Worm (Caenorhabditis elegans) whole organism, L2 larva: ENCODE measurements around the gene gcy-3.

ENCODE experiments used
- R02D3.7 ChIP-seq: fragments of 150-350 bp; optimal IDR thresholded peaks from 2 replicates; lab custom pipeline; 2014; ENCODE audit warnings: missing biosample characterization, missing genetic modification characterization
- Y55F3AM.14 ChIP-seq: fragments of 200-800 bp; sonication (Bioruptor generic); optimal IDR thresholded peaks from 2 replicates; lab custom pipeline; 2018; ENCODE audit warnings: mild to moderate bottlenecking, missing genetic modification characterization, missing compliant biosample characterization
- ZK546.5 ChIP-seq: sonication (generic microtip); optimal IDR thresholded peaks from 2 replicates; lab custom pipeline; 2017; ENCODE audit warnings: missing biosample characterization, missing genetic modification characterization
- aly-2 ChIP-seq: fragments of 150-350 bp; optimal IDR thresholded peaks from 2 replicates; lab custom pipeline; 2014; ENCODE audit warnings: missing biosample characterization, missing genetic modification characterization
- ama-1 ChIP-seq: fragments of 150-350 bp; optimal IDR thresholded peaks from 2 replicates; lab custom pipeline; 2018; ENCODE audit warnings: inconsistent platforms
- blmp-1 ChIP-seq: sonication (generic microtip); optimal IDR thresholded peaks from 2 replicates; lab custom pipeline; 2017; ENCODE audit warnings: missing genetic modification characterization, mild to moderate bottlenecking, missing compliant biosample characterization, antibody characterized with exemption, moderate library complexity; ENCODE audit not compliant: insufficient read depth
- ceh-16 ChIP-seq: fragments of 150-350 bp; optimal IDR thresholded peaks from 2 replicates; lab custom pipeline; 2014; ENCODE audit warnings: missing biosample characterization, missing genetic modification characterization
- ceh-82 ChIP-seq: fragments of 150-350 bp; optimal IDR thresholded peaks from 2 replicates; lab custom pipeline; 2014; ENCODE audit warnings: missing biosample characterization, missing genetic modification characterization
- crh-2 ChIP-seq: sonication (generic microtip); optimal IDR thresholded peaks from 2 replicates; lab custom pipeline; 2017; ENCODE audit warnings: missing biosample characterization, missing genetic modification characterization
- egl-27 ChIP-seq: sonication (generic microtip); optimal IDR thresholded peaks from 3 replicates; lab custom pipeline; 2017; ENCODE audit warnings: missing biosample characterization, missing genetic modification reagents, missing genetic modification characterization
- elt-3 ChIP-seq: sonication (generic microtip); optimal IDR thresholded peaks from 2 replicates; lab custom pipeline; 2017; ENCODE audit warnings: missing biosample characterization, missing genetic modification characterization
- fos-1 ChIP-seq: fragments of 150-350 bp; optimal IDR thresholded peaks from 2 replicates; lab custom pipeline; 2014; ENCODE audit warnings: missing biosample characterization, missing genetic modification characterization
- lin-11 ChIP-seq: fragments of 150-350 bp; sonication (generic microtip); optimal IDR thresholded peaks from 2 replicates; lab custom pipeline; 2014; ENCODE audit warnings: missing biosample characterization, missing genetic modification characterization, inconsistent platforms, mixed read lengths
- lin-13 ChIP-seq: fragments of 150-350 bp; optimal IDR thresholded peaks from 2 replicates; lab custom pipeline; 2014; ENCODE audit warnings: missing biosample characterization, missing genetic modification reagents, missing genetic modification characterization
- lin-39 ChIP-seq: fragments of 150-350 bp; optimal IDR thresholded peaks from 2 replicates; lab custom pipeline; 2014; ENCODE audit warnings: missing biosample characterization, missing genetic modification reagents, missing genetic modification characterization
- lsy-2 ChIP-seq, 2 experiments: fragments of 150-350 bp in 1 of 2; sonication (generic microtip) in 1 of 2; optimal IDR thresholded peaks; 2 replicates each; lab custom pipeline; 2014 to 2017; ENCODE audit warnings: missing biosample characterization in 2 of 2, missing genetic modification characterization in 2 of 2
- mab-5 ChIP-seq: fragments of 150-350 bp; optimal IDR thresholded peaks from 2 replicates; lab custom pipeline; 2014; ENCODE audit warnings: missing biosample characterization, missing genetic modification characterization
- mbf-1 ChIP-seq: sonication (generic microtip); optimal IDR thresholded peaks from 2 replicates; lab custom pipeline; 2017; ENCODE audit warnings: missing biosample characterization, missing genetic modification characterization
- nhr-10 ChIP-seq: sonication (generic microtip); optimal IDR thresholded peaks from 2 replicates; lab custom pipeline; 2017; ENCODE audit warnings: missing biosample characterization, missing genetic modification characterization
- nhr-129 ChIP-seq: fragments of 150-350 bp; optimal IDR thresholded peaks from 2 replicates; lab custom pipeline; 2014; ENCODE audit warnings: missing biosample characterization, missing genetic modification characterization
- nhr-21 ChIP-seq: fragments of 150-350 bp; optimal IDR thresholded peaks from 2 replicates; lab custom pipeline; 2014; ENCODE audit warnings: missing biosample characterization, missing genetic modification characterization
- nhr-23 ChIP-seq: fragments of 150-350 bp; optimal IDR thresholded peaks from 2 replicates; lab custom pipeline; 2014; ENCODE audit warnings: missing biosample characterization, missing genetic modification reagents, missing genetic modification characterization
- nhr-237 ChIP-seq: fragments of 150-350 bp; optimal IDR thresholded peaks from 2 replicates; lab custom pipeline; 2014; ENCODE audit warnings: missing biosample characterization, missing genetic modification characterization
- nhr-25 ChIP-seq: fragments of 150-350 bp; sonication (generic microtip); optimal IDR thresholded peaks from 3 replicates; lab custom pipeline; 2014; ENCODE audit warnings: missing biosample characterization, missing genetic modification characterization
- nhr-77 ChIP-seq: fragments of 150-350 bp; optimal IDR thresholded peaks from 2 replicates; lab custom pipeline; 2014; ENCODE audit warnings: missing biosample characterization, missing genetic modification characterization
- peb-1 ChIP-seq: fragments of 150-350 bp; optimal IDR thresholded peaks from 2 replicates; lab custom pipeline; 2014; ENCODE audit warnings: missing biosample characterization, missing genetic modification characterization
- sem-4 ChIP-seq: fragments of 150-350 bp; optimal IDR thresholded peaks from 2 replicates; lab custom pipeline; 2014; ENCODE audit warnings: missing biosample characterization, missing genetic modification reagents, missing genetic modification characterization
- skn-1 ChIP-seq: sonication (generic microtip); optimal IDR thresholded peaks from 2 replicates; lab custom pipeline; 2017; ENCODE audit warnings: missing biosample characterization, missing genetic modification characterization
- sma-3 ChIP-seq: sonication (generic microtip); optimal IDR thresholded peaks from 2 replicates; lab custom pipeline; 2016; ENCODE audit warnings: missing genetic modification reagents, missing genetic modification characterization, missing compliant biosample characterization
- sma-9 ChIP-seq, 2 experiments: fragments of 150-350 bp in 1 of 2; sonication (generic microtip) in 1 of 2; optimal IDR thresholded peaks; 2 replicates each; lab custom pipeline; 2014 to 2016; ENCODE audit warnings: missing genetic modification characterization in 2 of 2, mild to moderate bottlenecking in 1 of 2, missing biosample characterization in 1 of 2, missing compliant biosample characterization in 1 of 2, missing genetic modification reagents in 1 of 2, moderate library complexity in 1 of 2
- snpc-4 ChIP-seq: fragments of 150-350 bp; optimal IDR thresholded peaks from 2 replicates; lab custom pipeline; 2014; ENCODE audit warnings: missing biosample characterization, missing genetic modification characterization
- unc-39 ChIP-seq: fragments of 150-350 bp; optimal IDR thresholded peaks from 2 replicates; lab custom pipeline; 2014; ENCODE audit warnings: missing biosample characterization, missing genetic modification characterization
- unc-55 ChIP-seq: fragments of 150-350 bp; sonication (generic microtip); optimal IDR thresholded peaks from 3 replicates; lab custom pipeline; 2014; ENCODE audit warnings: missing biosample characterization, missing genetic modification reagents, missing genetic modification characterization
- unc-62 ChIP-seq: fragments of 150-350 bp; optimal IDR thresholded peaks from 2 replicates; lab custom pipeline; 2014; ENCODE audit warnings: missing biosample characterization, missing genetic modification reagents, missing genetic modification characterization
- ztf-1 ChIP-seq: fragments of 200-800 bp; sonication (Bioruptor generic); conservative IDR thresholded peaks from 2 replicates; pipeline ENCODE4 v1.3.6; 2022; ENCODE audit warnings: missing genetic modification characterization, missing compliant biosample characterization
- ztf-11 ChIP-seq: sonication (generic microtip); optimal IDR thresholded peaks from 2 replicates; lab custom pipeline; 2017; ENCODE audit warnings: missing biosample characterization, missing genetic modification characterization
- ztf-4 ChIP-seq: fragments of 150-350 bp; optimal IDR thresholded peaks from 2 replicates; lab custom pipeline; 2014; ENCODE audit warnings: missing biosample characterization, missing genetic modification characterization

Gene gcy-3

DNA sequence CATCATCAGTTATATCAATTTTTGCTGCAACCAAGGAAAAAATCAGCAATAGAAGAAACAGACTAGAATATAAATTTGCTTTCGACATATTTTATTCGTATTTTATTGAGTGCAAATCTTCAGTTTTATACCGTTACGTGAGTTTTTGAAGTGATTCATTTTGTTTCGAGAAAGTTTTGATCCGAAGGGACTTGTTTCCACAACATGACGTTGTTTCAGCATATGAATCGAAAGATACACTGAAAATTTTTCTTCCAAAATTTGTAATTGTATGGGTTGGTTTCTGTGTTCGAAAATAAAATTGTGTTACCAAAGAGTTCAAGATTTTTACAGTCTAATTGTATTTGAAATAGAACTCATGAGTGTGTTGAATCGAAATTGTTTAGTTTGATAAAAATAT is 27.1 kb downstream of the gcy-3 start, which contains the start of gene T19H5.7:
Gene T19H5.7, minus strand, starts transcription at position 101 of the 400 bp plus-strand sequence.
- TF ChIP-seq sma-9 (GFP tag; optimal IDR thresholded peaks at IDR 0.05; lab: Kevin White, UChicago): no peak
- TF ChIP-seq sma-9 (tag; optimal IDR thresholded peaks at IDR 0.05; lab: Kevin White, UChicago): no peak
- TF ChIP-seq ceh-82 (tag; lab: Kevin White, UChicago): no peak
- TF ChIP-seq nhr-10 (tag; lab: Kevin White, UChicago): no peak
- no peak for TF ChIP-seq snpc-4 (tag; lab: Kevin White, UChicago)
- TF ChIP-seq nhr-237 (tag; lab: Kevin White, UChicago): no peak
- no peak for TF ChIP-seq R02D3.7
- TF ChIP-seq nhr-77 (tag; lab: Kevin White, UChicago): no peak
- no peak for TF ChIP-seq mab-5 (tag; lab: Kevin White, UChicago)
- no peak for TF ChIP-seq Y55F3AM.14 (GFP tag; lab: Kevin White, UChicago)
- no peak for TF ChIP-seq ZK546.5
- no peak for TF ChIP-seq lsy-2 (tag; optimal IDR thresholded peaks at IDR 0.05; lab: Kevin White, UChicago)
- no peak for TF ChIP-seq crh-2
- TF ChIP-seq ama-1 (lab: Kevin White, UChicago): no peak
- no peak for TF ChIP-seq nhr-129 (tag; lab: Kevin White, UChicago)
- no peak for TF ChIP-seq nhr-23 (tag; lab: Kevin White, UChicago)
- TF ChIP-seq elt-3 (tag; lab: Kevin White, UChicago): no peak
- TF ChIP-seq sem-4 (tag; lab: Kevin White, UChicago): no peak
- no peak for TF ChIP-seq egl-27

DNA sequence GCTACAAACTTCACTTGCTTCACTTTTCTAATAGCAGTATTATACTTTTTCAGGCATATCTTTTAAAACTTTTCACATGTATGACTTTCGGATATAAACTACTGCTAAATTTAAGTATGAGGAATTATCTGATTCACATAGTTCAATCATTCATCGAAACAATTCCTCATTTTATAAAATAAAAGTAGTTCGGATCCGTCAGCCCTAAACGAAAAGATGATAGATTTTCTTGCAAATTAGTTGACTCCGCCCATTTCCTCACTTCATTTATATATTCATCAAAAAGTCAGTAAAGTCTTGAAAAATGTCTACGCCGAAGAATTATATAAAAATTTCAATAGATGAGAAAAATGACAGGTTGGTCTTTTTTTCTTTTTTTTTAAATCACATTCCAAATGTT is 29.5 kb downstream of the gcy-3 start, which contains the start of gene chil-27:
Gene chil-27, plus strand, starts transcription at position 301 of the 400 bp plus-strand sequence.
- TF ChIP-seq skn-1: no peak
- no peak for TF ChIP-seq lin-11 (tag; lab: Kevin White, UChicago)
- no peak for TF ChIP-seq ztf-11
- no peak for TF ChIP-seq ceh-16
- no peak for TF ChIP-seq ZK546.5
- TF ChIP-seq unc-55 (GFP tag; lab: Kevin White, UChicago): no peak
- TF ChIP-seq nhr-129 (tag; lab: Kevin White, UChicago): no peak
- no peak for TF ChIP-seq unc-62 (GFP tag; lab: Kevin White, UChicago)
- TF ChIP-seq unc-39 (tag; lab: Kevin White, UChicago): no peak
- no peak for TF ChIP-seq elt-3 (tag; lab: Kevin White, UChicago)
- TF ChIP-seq peb-1: no peak
- no peak for TF ChIP-seq R02D3.7
- no peak for TF ChIP-seq blmp-1 (tag; lab: Kevin White, UChicago)
- TF ChIP-seq crh-2: no peak
- TF ChIP-seq nhr-23 (tag; lab: Kevin White, UChicago): no peak
- TF ChIP-seq sma-9 (GFP tag; optimal IDR thresholded peaks at IDR 0.05; lab: Kevin White, UChicago): no peak
- no peak for TF ChIP-seq sma-9 (tag; optimal IDR thresholded peaks at IDR 0.05; lab: Kevin White, UChicago)
- no peak for TF ChIP-seq Y55F3AM.14 (GFP tag; lab: Kevin White, UChicago)
- no peak for TF ChIP-seq lin-13 (GFP tag; lab: Kevin White, UChicago)
- TF ChIP-seq lsy-2 (tag; optimal IDR thresholded peaks at IDR 0.05; lab: Kevin White, UChicago): no peak
- TF ChIP-seq ama-1 (lab: Kevin White, UChicago): no peak
- TF ChIP-seq, all 48 proteins: peak for 0

DNA sequence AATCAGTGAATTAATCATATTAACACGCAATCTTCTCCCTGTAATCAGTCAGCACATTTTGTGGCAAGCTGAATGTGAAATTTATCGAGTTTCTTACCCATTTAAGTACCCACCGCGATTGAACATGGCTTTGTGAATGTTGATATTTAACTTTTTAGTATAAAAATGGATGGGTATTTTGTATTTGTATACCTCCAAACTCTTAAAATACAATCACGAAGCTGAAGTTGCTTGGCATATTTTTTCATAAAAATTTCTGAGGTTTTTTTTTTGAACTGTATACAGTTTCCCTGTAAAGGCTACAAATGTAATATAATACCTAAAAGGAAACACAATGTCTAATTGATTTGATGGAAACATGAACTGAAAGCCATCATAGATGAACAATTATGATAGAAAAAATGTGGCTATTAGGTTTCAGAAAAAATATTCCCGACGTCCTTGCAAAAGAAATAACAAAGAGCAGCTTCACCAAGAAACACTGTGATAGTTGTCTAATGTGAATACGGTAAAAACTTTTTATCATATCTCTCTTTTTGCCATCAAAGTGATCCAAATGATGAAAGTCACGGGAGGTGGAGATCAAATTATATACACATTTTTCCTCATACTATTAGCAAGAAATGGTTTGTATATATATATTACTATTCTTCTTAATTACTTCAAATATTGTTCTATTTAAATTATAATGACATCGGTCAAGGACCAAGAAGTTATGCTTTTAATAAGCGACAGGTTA is 32.5 kb downstream of the gcy-3 start, which contains the start of the genes chil-25 and chil-26:
Gene chil-25, minus strand, starts transcription at position 101 of the 739 bp plus-strand sequence.
Gene chil-26, plus strand, starts transcription at position 689 of the 739 bp plus-strand sequence.
- TF ChIP-seq sma-3 (no peak), egl-27 (no peak), mab-5 (tag; lab: Kevin White, UChicago) (no peak), nhr-10 (tag; lab: Kevin White, UChicago) (no peak), nhr-25 (no peak), ZK546.5 (no peak), ztf-4 (no peak), nhr-21 (no peak), lin-39 (tag; lab: Kevin White, UChicago) (no peak), unc-39 (tag; lab: Kevin White, UChicago) (no peak), aly-2 (tag; lab: Kevin White, UChicago) (no peak)

DNA sequence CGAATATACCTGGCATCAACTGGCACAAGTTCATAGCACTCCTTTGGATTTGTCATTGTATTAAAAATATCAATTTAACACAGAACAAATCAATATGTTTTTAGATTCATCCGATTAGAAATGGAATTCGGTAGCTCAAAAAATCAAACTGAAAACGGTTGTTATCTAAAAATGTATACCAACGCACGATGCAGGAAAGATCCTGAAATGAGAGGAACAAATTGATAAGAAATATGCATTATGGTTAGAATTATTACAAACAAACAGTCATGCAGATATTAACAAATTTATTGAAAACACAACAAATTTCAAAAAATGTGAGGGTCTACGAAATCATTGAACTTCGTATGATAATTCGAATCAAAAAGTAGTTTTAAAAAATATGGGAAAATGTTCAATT is 37.1 kb downstream of the gcy-3 start, which contains the start of gene T19H5.6:
Gene T19H5.6, minus strand, starts transcription at position 195 of the 400 bp plus-strand sequence.
- TF ChIP-seq unc-39 (tag; lab: Kevin White, UChicago) (no peak), ztf-1 (no peak), fos-1 (peak; percentile 59), mbf-1 (tag; lab: Kevin White, UChicago) (no peak)
